Fruit fly (Drosophila melanogaster) whole organism, embryonic: Measurements from ENCODE around the gene shv.

Experiments used
- Abd-B ChIP-seq: fragments of 200-800 bp; sonication (Bioruptor generic); optimal IDR thresholded peaks from 2 replicates; lab custom pipeline; 2018; ENCODE audit warnings: missing biosample characterization, mild to moderate bottlenecking, missing genetic modification characterization, moderate library complexity
- Atf6 ChIP-seq: fragments of 200-800 bp; sonication (Bioruptor generic); IDR thresholded peaks from 2 replicates; pipeline ENCODE4 v1.3.6; 2022; ENCODE audit warnings: missing biosample characterization, missing genetic modification characterization
- B-H2 ChIP-seq: fragments of 200-800 bp; sonication (Bioruptor generic); optimal IDR thresholded peaks from 2 replicates; lab custom pipeline; 2018; ENCODE audit warnings: missing biosample characterization, mild to moderate bottlenecking, missing genetic modification characterization
- BEAF-32 ChIP-seq: fragments of 200-800 bp; sonication (Bioruptor generic); optimal IDR thresholded peaks from 3 replicates; lab custom pipeline; 2017; ENCODE audit warnings: missing biosample characterization, missing genetic modification characterization, mild to moderate bottlenecking, moderate library complexity, missing genetic modification reagents
- Bdp1 ChIP-seq: fragments of 200-800 bp; sonication (Bioruptor generic); optimal IDR thresholded peaks from 3 replicates; lab custom pipeline; 2016; ENCODE audit warnings: missing biosample characterization, missing genetic modification characterization
- CG11560 ChIP-seq: fragments of 200-800 bp; sonication (Bioruptor generic); IDR thresholded peaks from 3 replicates; pipeline ENCODE4 v1.3.6; 2022; ENCODE audit warnings: missing biosample characterization, missing genetic modification characterization
- CG12219 ChIP-seq: fragments of 200-800 bp; sonication (Bioruptor generic); optimal IDR thresholded peaks from 3 replicates; lab custom pipeline; 2018; ENCODE audit warnings: missing biosample characterization, mild to moderate bottlenecking, missing genetic modification characterization
- CG12769 ChIP-seq: fragments of 200-800 bp; sonication (Bioruptor generic); optimal IDR thresholded peaks from 2 replicates; lab custom pipeline; 2019; ENCODE audit warnings: missing biosample characterization, mild to moderate bottlenecking, missing genetic modification characterization, moderate library complexity
- CG15479 ChIP-seq: fragments of 200-800 bp; sonication (Bioruptor generic); optimal IDR thresholded peaks from 3 replicates; lab custom pipeline; 2019; ENCODE audit warnings: missing biosample characterization, mild to moderate bottlenecking, missing genetic modification characterization, moderate library complexity
- CG16863 ChIP-seq: fragments of 200-800 bp; sonication (Bioruptor generic); optimal IDR thresholded peaks from 3 replicates; lab custom pipeline; 2016; ENCODE audit warnings: missing biosample characterization, missing genetic modification characterization
- CG17359 ChIP-seq: fragments of 200-800 bp; sonication (Bioruptor generic); optimal IDR thresholded peaks from 3 replicates; lab custom pipeline; 2018; ENCODE audit warnings: missing biosample characterization, mild to moderate bottlenecking, missing genetic modification characterization, moderate library complexity
- CG17385 ChIP-seq: fragments of 200-800 bp; sonication (Bioruptor generic); optimal IDR thresholded peaks from 3 replicates; lab custom pipeline; 2018; ENCODE audit warnings: missing biosample characterization, mild to moderate bottlenecking, missing genetic modification characterization
- CG33557 ChIP-seq: fragments of 200-800 bp; sonication (Bioruptor generic); optimal IDR thresholded peaks from 2 replicates; lab custom pipeline; 2019; ENCODE audit warnings: missing biosample characterization, mild to moderate bottlenecking, missing genetic modification characterization, moderate library complexity
- CG34376 ChIP-seq: fragments of 200-800 bp; sonication (Bioruptor generic); optimal IDR thresholded peaks from 2 replicates; lab custom pipeline; 2018; ENCODE audit warnings: missing biosample characterization, mild to moderate bottlenecking, missing genetic modification characterization
- CG3838 ChIP-seq: fragments of 200-800 bp; sonication (Bioruptor generic); optimal IDR thresholded peaks from 3 replicates; lab custom pipeline; 2016; ENCODE audit warnings: missing biosample characterization, missing genetic modification characterization
- CG6813 ChIP-seq: fragments of 200-800 bp; sonication (Bioruptor generic); optimal IDR thresholded peaks from 2 replicates; lab custom pipeline; 2017; ENCODE audit warnings: missing biosample characterization, missing genetic modification characterization, mild to moderate bottlenecking, moderate library complexity, missing genetic modification reagents
- CG6854 ChIP-seq: fragments of 200-800 bp; sonication (Bioruptor generic); optimal IDR thresholded peaks from 3 replicates; lab custom pipeline; 2017; ENCODE audit warnings: missing biosample characterization, mild to moderate bottlenecking, missing genetic modification characterization
- CG7987 ChIP-seq: fragments of 200-800 bp; sonication (Bioruptor generic); optimal IDR thresholded peaks from 2 replicates; lab custom pipeline; 2018; ENCODE audit warnings: missing biosample characterization, mild to moderate bottlenecking, missing genetic modification characterization, moderate library complexity
- CG8359 ChIP-seq: fragments of 200-800 bp; sonication (Bioruptor generic); optimal IDR thresholded peaks from 2 replicates; lab custom pipeline; 2017; ENCODE audit warnings: missing biosample characterization, mild to moderate bottlenecking, missing genetic modification characterization, borderline replicate concordance
- CG9727 ChIP-seq: fragments of 200-800 bp; sonication (Bioruptor generic); optimal IDR thresholded peaks from 3 replicates; lab custom pipeline; 2017; ENCODE audit warnings: missing biosample characterization, mild to moderate bottlenecking, missing genetic modification characterization
- CoRest ChIP-seq: fragments of 200-800 bp; sonication (Bioruptor generic); optimal IDR thresholded peaks from 3 replicates; lab custom pipeline; 2018; ENCODE audit warnings: missing biosample characterization, mild to moderate bottlenecking, missing genetic modification characterization, moderate library complexity
- Dek ChIP-seq: fragments of 200-800 bp; sonication (Bioruptor generic); optimal IDR thresholded peaks from 3 replicates; lab custom pipeline; 2019; ENCODE audit warnings: missing biosample characterization, mild to moderate bottlenecking, missing genetic modification characterization, moderate library complexity
- Dfd ChIP-seq, 2 experiments: fragments of >200 bp; optimal IDR thresholded peaks; 2 replicates each; lab custom pipeline; 2017; ENCODE audit warnings: missing biosample characterization in 2 of 2, missing genetic modification characterization in 2 of 2
- Dll ChIP-seq: fragments of 200-800 bp; sonication (Bioruptor generic); IDR thresholded peaks from 4 replicates; pipeline ENCODE4 v1.3.6; 2022; ENCODE audit warnings: missing biosample characterization, missing genetic modification characterization; ENCODE audit not compliant: partially characterized antibody
- ERR ChIP-seq: fragments of 200-800 bp; sonication (Bioruptor generic); optimal IDR thresholded peaks from 2 replicates; lab custom pipeline; 2016; ENCODE audit warnings: missing biosample characterization, missing genetic modification characterization
- Eip74EF ChIP-seq, 2 experiments: fragments of 200-800 bp in 1 of 2; fragments of >200 bp in 1 of 2; sonication (Bioruptor generic) in 1 of 2; optimal IDR thresholded peaks; 2 replicates each; lab custom pipeline; 2017 to 2019; ENCODE audit warnings: missing biosample characterization in 2 of 2, missing genetic modification characterization in 2 of 2, mild to moderate bottlenecking in 1 of 2, moderate library complexity in 1 of 2
- Elba2 ChIP-seq: fragments of 200-800 bp; sonication (Bioruptor generic); optimal IDR thresholded peaks from 3 replicates; lab custom pipeline; 2016; ENCODE audit warnings: missing biosample characterization, missing genetic modification characterization
- Ets65A ChIP-seq: fragments of 200-800 bp; sonication (Bioruptor generic); peaks from one replicate; lab custom pipeline; 2016; ENCODE audit warnings: missing biosample characterization, missing genetic modification characterization
- HLHmδ ChIP-seq: fragments of 200-800 bp; sonication (Bioruptor generic); optimal IDR thresholded peaks from 2 replicates; lab custom pipeline; 2018; ENCODE audit warnings: missing biosample characterization, mild to moderate bottlenecking, missing genetic modification characterization, moderate library complexity
- Hr39 ChIP-seq: fragments of >200 bp; optimal IDR thresholded peaks from 2 replicates; lab custom pipeline; 2017
- MTF-1 ChIP-seq: fragments of 200-800 bp; sonication (Bioruptor generic); optimal IDR thresholded peaks from 2 replicates; lab custom pipeline; 2018; ENCODE audit warnings: missing biosample characterization, mild to moderate bottlenecking, missing genetic modification characterization, borderline replicate concordance
- Rx ChIP-seq: fragments of 200-800 bp; sonication (Bioruptor generic); IDR thresholded peaks from 2 replicates; pipeline ENCODE4 v1.3.6; 2022; ENCODE audit warnings: missing biosample characterization, missing genetic modification characterization
- Sry-δ ChIP-seq: fragments of 200-800 bp; sonication (Bioruptor generic); optimal IDR thresholded peaks from 2 replicates; lab custom pipeline; 2016; ENCODE audit warnings: missing biosample characterization, missing genetic modification characterization
- Usf ChIP-seq: fragments of 200-800 bp; sonication (Bioruptor generic); optimal IDR thresholded peaks from 2 replicates; lab custom pipeline; 2017; ENCODE audit warnings: missing genotype, missing biosample characterization, missing genetic modification characterization
- caup ChIP-seq: fragments of 200-800 bp; sonication (Bioruptor generic); optimal IDR thresholded peaks from 3 replicates; lab custom pipeline; 2017; ENCODE audit warnings: missing biosample characterization, mild to moderate bottlenecking, missing genetic modification characterization, moderate library complexity; ENCODE audit not compliant: severe bottlenecking
- cg ChIP-seq: fragments of 200-800 bp; sonication (Bioruptor generic); optimal IDR thresholded peaks from 3 replicates; lab custom pipeline; 2019; ENCODE audit warnings: missing biosample characterization, mild to moderate bottlenecking, missing genetic modification characterization, moderate library complexity
- dan ChIP-seq: fragments of 200-800 bp; sonication (Bioruptor generic); IDR thresholded peaks from 2 replicates; pipeline ENCODE4 v1.3.6; 2022; ENCODE audit warnings: missing biosample characterization, missing genetic modification characterization
- dpn ChIP-seq, 2 experiments: fragments of 200-800 bp; sonication (Bioruptor generic); optimal IDR thresholded peaks; 3 replicates each; lab custom pipeline; 2016; ENCODE audit warnings: missing biosample characterization in 2 of 2, missing genetic modification characterization in 2 of 2
- fd102C ChIP-seq: fragments of 200-800 bp; sonication (Bioruptor generic); optimal IDR thresholded peaks from 2 replicates; lab custom pipeline; 2018; ENCODE audit warnings: missing biosample characterization, mild to moderate bottlenecking, missing genetic modification characterization, moderate library complexity
- gcm2 ChIP-seq: fragments of 200-800 bp; sonication (Bioruptor generic); optimal IDR thresholded peaks from 2 replicates; lab custom pipeline; 2016; ENCODE audit warnings: missing biosample characterization, missing genetic modification characterization
- gem ChIP-seq: fragments of 200-800 bp; sonication (Bioruptor generic); optimal IDR thresholded peaks from 2 replicates; lab custom pipeline; 2019; ENCODE audit warnings: missing biosample characterization, mild to moderate bottlenecking, missing genetic modification characterization, moderate library complexity
- lab ChIP-seq: fragments of 200-800 bp; sonication (Bioruptor generic); optimal IDR thresholded peaks from 3 replicates; lab custom pipeline; 2017; ENCODE audit warnings: missing biosample characterization, missing genetic modification characterization, mild to moderate bottlenecking, moderate library complexity, missing genetic modification reagents
- lola ChIP-seq, 3 experiments: fragments of >200 bp in 2 of 3; fragments of 200-800 bp in 1 of 3; sonication (Bioruptor generic) in 1 of 3; optimal IDR thresholded peaks; 2 replicates each; lab custom pipeline; 2017 to 2019; ENCODE audit warnings: missing biosample characterization in 3 of 3, missing genetic modification characterization in 3 of 3, mild to moderate bottlenecking in 1 of 3, moderate library complexity in 1 of 3
- nom ChIP-seq: fragments of 200-800 bp; sonication (Bioruptor generic); optimal IDR thresholded peaks from 2 replicates; lab custom pipeline; 2017; ENCODE audit warnings: missing biosample characterization, missing genetic modification characterization, mild to moderate bottlenecking, moderate library complexity, missing genetic modification reagents
- oc ChIP-seq: fragments of 200-800 bp; sonication (Bioruptor generic); optimal IDR thresholded peaks from 2 replicates; lab custom pipeline; 2018; ENCODE audit warnings: missing biosample characterization, mild to moderate bottlenecking, missing genetic modification characterization, moderate library complexity
- pros ChIP-seq: fragments of 200-800 bp; sonication (Bioruptor generic); optimal IDR thresholded peaks from 3 replicates; lab custom pipeline; 2019; ENCODE audit warnings: missing biosample characterization, mild to moderate bottlenecking, missing genetic modification characterization, moderate library complexity
- row ChIP-seq: fragments of 200-800 bp; sonication (Bioruptor generic); IDR thresholded peaks from 3 replicates; pipeline ENCODE4 v1.3.6; 2022; ENCODE audit warnings: missing biosample characterization, missing genetic modification characterization
- tin ChIP-seq: fragments of 200-800 bp; sonication (Bioruptor generic); optimal IDR thresholded peaks from 3 replicates; lab custom pipeline; 2016; ENCODE audit warnings: missing biosample characterization, missing genetic modification characterization

shv gene

DNA sequence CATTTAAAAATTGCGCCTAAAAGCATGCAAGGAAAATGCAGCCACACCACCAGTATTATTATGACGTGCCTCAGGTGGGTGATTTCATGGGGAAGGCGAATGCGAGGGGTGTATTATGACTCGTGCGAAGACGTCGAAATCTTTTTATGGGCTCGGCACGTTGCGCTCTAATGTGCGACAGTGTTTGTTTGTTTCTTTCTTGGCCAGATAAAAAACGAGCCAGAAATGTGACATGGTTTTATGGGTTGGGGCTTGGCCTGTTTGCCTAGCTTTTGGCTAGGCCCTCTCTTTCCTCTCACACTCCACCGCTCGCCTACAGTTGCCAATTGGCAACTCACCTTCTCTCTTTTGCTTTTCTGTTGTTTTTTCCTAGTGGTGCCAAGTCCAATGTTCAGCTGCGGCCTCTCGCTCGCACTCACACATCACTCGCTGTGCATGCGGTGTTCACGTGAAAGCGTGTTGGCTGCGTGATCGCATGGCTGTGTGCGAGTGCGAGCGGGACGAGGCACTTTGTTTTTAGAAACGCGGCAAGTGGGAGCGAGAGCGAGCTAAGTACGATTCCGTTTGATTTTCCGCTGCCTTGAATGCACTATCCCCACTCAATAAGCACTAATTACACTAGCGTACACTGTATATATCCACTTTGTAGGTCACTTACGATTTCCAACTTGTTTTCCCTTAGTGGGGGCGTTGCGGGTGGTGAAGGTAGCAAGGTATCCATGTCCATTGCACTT is 26.0 kb downstream of the shv start (continued):
- TF ChIP-seq pros (GFP tag; lab: Kevin White, UChicago), result peak; percentile 100
- TF ChIP-seq Dek, result peak; percentile 43
- TF ChIP-seq Ets65A (GFP tag; lab: Kevin White, UChicago), result peak; percentile 70
- TF ChIP-seq gem (tag; lab: Kevin White, UChicago), result no peak
- peak; percentile 46 for TF ChIP-seq CG3838
- peak; percentile 72 for TF ChIP-seq CG12769 (tag; lab: Kevin White, UChicago)
- peak; percentile 9 for TF ChIP-seq BEAF-32 (GFP tag; lab: Kevin White, UChicago)
- TF ChIP-seq oc (tag; lab: Kevin White, UChicago), result peak; percentile 9
- TF ChIP-seq CG33557 (GFP tag; lab: Kevin White, UChicago), result no peak
- no peak for TF ChIP-seq lola (GFP tag; optimal IDR thresholded peaks at IDR 0.05; lab: Kevin White, UChicago)
- TF ChIP-seq Usf, result no peak
- no peak for TF ChIP-seq Hr39 (lab: Kevin White, UChicago)
- no peak for TF ChIP-seq dan (GFP tag; lab: Robert Waterston, UW)
- TF ChIP-seq fd102C (GFP tag; lab: Kevin White, UChicago), result no peak
- TF ChIP-seq CG7987 (GFP tag; lab: Kevin White, UChicago), result peak; percentile 100
- peak; percentile 20 for TF ChIP-seq CG15479 (GFP tag; lab: Kevin White, UChicago)
- TF ChIP-seq caup, result peak; percentile 52
- TF ChIP-seq HLHmδ (GFP tag; lab: Kevin White, UChicago), result peak; percentile 49
- TF ChIP-seq CG6813 (GFP tag; lab: Kevin White, UChicago), result peak; percentile 39
- no peak for TF ChIP-seq row (GFP tag; lab: Robert Waterston, UW)
- peak; percentile 85 for TF ChIP-seq lab (GFP tag; lab: Kevin White, UChicago)
- TF ChIP-seq CoRest (tag; lab: Kevin White, UChicago), result no peak
- TF ChIP-seq Atf6 (GFP tag; lab: Robert Waterston, UW), result no peak
- peak; percentile 8 for TF ChIP-seq cg
- TF ChIP-seq B-H2 (GFP tag; lab: Kevin White, UChicago), result peak; percentile 56
- TF ChIP-seq CG12219, result peak; percentile 16
- TF ChIP-seq CG34376, result peak; percentile 62
- TF ChIP-seq CG9727 (GFP tag; lab: Kevin White, UChicago), result peak; percentile 11
- TF ChIP-seq CG16863 (GFP tag; lab: Kevin White, UChicago), result no peak
- peak; percentile 35 for TF ChIP-seq CG17359 (tag; lab: Kevin White, UChicago)
- no peak for TF ChIP-seq CG11560 (tag; lab: Robert Waterston, UW)
- TF ChIP-seq CG17385, result peak; percentile 27
- TF ChIP-seq Rx, result no peak
- peak in 1 of 2 experiments; percentile 11 for TF ChIP-seq dpn (GFP tag; optimal IDR thresholded peaks at IDR 0.05; lab: Kevin White, UChicago)
- TF ChIP-seq CG6854 (GFP tag; lab: Kevin White, UChicago), result peak; percentile 53
- TF ChIP-seq Bdp1 (GFP tag; lab: Kevin White, UChicago), result peak; percentile 1
- no peak for TF ChIP-seq Sry-δ (GFP tag; lab: Kevin White, UChicago)
- no peak for TF ChIP-seq Dfd (GFP tag; optimal IDR thresholded peaks at IDR 0.05; lab: Kevin White, UChicago)
- TF ChIP-seq tin (GFP tag; lab: Kevin White, UChicago), result peak; percentile 6
- TF ChIP-seq Elba2 (GFP tag; lab: Kevin White, UChicago), result peak; percentile 89
- peak; percentile 100 for TF ChIP-seq nom (GFP tag; lab: Kevin White, UChicago)
- peak; percentile 26 for TF ChIP-seq MTF-1 (GFP tag; lab: Kevin White, UChicago)
- no peak for TF ChIP-seq CG8359
- TF ChIP-seq Abd-B, result peak; percentile 63
- TF ChIP-seq gcm2, result peak; percentile 31
- TF ChIP-seq ERR (GFP tag; lab: Kevin White, UChicago), result peak; percentile 52
- TF ChIP-seq Eip74EF (GFP tag; optimal IDR thresholded peaks at IDR 0.05; lab: Kevin White, UChicago), result peak in 1 of 2 experiments; percentile 68
- TF ChIP-seq Dll (GFP tag; lab: Robert Waterston, UW), result no peak
